Worm (Caenorhabditis elegans): ENCODE measurements around the gene Y54G11A.7.
A peak's percentile ranks its signal among the peaks of the same experiment; 100 is the strongest.

Y54G11A.7 gene

ce11 chrII:14247748-14248502 is 49.2 kb upstream of the Y54G11A.7 start (continued):
- TF ChIP-seq dpl-1 (GFP tag; optimal IDR thresholded peaks at IDR 0.05) (peak; percentile 52), lsy-2 (tag; optimal IDR thresholded peaks at IDR 0.05) (peak in 1 of 2 experiments; percentile 20), aly-2 (tag; optimal IDR thresholded peaks at IDR 0.05) (no peak), nhr-11 (tag; optimal IDR thresholded peaks at IDR 0.05) (no peak), gei-8 (GFP tag; optimal IDR thresholded peaks at IDR 0.05) (no peak), nhr-76 (tag; optimal IDR thresholded peaks at IDR 0.05) (no peak), nhr-6 (tag; optimal IDR thresholded peaks at IDR 0.05) (no peak), ZK337.2 (GFP tag; IDR thresholded peaks at IDR 0.05) (no peak), jun-1 (tag; optimal IDR thresholded peaks at IDR 0.05) (no peak), madf-5 (GFP tag; IDR thresholded peaks at IDR 0.05) (no peak), aha-1 (tag) (peak; percentile 94), daf-12 (tag; optimal IDR thresholded peaks at IDR 0.05) (no peak), daf-8 (GFP tag; IDR thresholded peaks at IDR 0.05) (no peak), lin-1 (GFP tag; IDR thresholded peaks at IDR 0.05) (peak; percentile 35; the same call in 1 of the 2 replicates), lin-29 (GFP tag; IDR thresholded peaks at IDR 0.05) (no peak), dmd-8 (GFP tag; IDR thresholded peaks at IDR 0.05) (no peak), nhr-42 (GFP tag; IDR thresholded peaks at IDR 0.05) (peak; percentile 63; the same call in 1 of the 2 replicates), arid-1 (GFP tag; conservative IDR thresholded peaks at IDR 0.05) (no peak), zag-1 (tag; optimal IDR thresholded peaks at IDR 0.05) (no peak), F10B5.3 (tag; optimal IDR thresholded peaks at IDR 0.05) (no peak), dmd-9 (GFP tag; IDR thresholded peaks at IDR 0.05) (no peak), T26A8.4 (GFP tag; IDR thresholded peaks at IDR 0.05) (no peak), lin-38 (GFP tag; IDR thresholded peaks at IDR 0.05) (peak; percentile 22; the same call in 1 of the 2 replicates), rbr-2 (tag; optimal IDR thresholded peaks at IDR 0.05) (peak; percentile 18), D1046.2 (GFP tag; IDR thresholded peaks at IDR 0.05) (no peak), nhr-102 (tag; optimal IDR thresholded peaks at IDR 0.05) (no peak), duxl-1 (tag; optimal IDR thresholded peaks at IDR 0.05; ENCODE audit: poor library complexity) (no peak), mdl-1 (tag; optimal IDR thresholded peaks at IDR 0.05) (peak in 1 of 2 experiments; percentile 17), vab-7 (GFP tag; IDR thresholded peaks at IDR 0.05) (no peak), Y105C5A.15 (GFP tag; IDR thresholded peaks at IDR 0.05) (no peak)

- TF ChIP-seq hmg-1.1 (GFP tag; IDR thresholded peaks at IDR 0.05) (peak; percentile 88), fkh-10 (GFP tag; optimal IDR thresholded peaks at IDR 0.05) (no peak), zip-2 (tag; optimal IDR thresholded peaks at IDR 0.05) (no peak), madf-9 (GFP tag; conservative IDR thresholded peaks at IDR 0.05) (peak; percentile 45; the same call in 1 of the 2 replicates), ceh-32 (tag; optimal IDR thresholded peaks at IDR 0.05; ENCODE audit: poor library complexity) (no peak), mxl-2 (GFP tag; conservative IDR thresholded peaks at IDR 0.05) (no peak), ama-1 (optimal IDR thresholded peaks at IDR 0.05) (no peak), fos-1 (tag; optimal IDR thresholded peaks at IDR 0.05) (no peak), hlh-30 (tag; optimal IDR thresholded peaks at IDR 0.05; ENCODE audit: insufficient read depth) (peak; percentile 85), gei-8 (GFP tag; optimal IDR thresholded peaks at IDR 0.05) (no peak), unc-39 (tag; optimal IDR thresholded peaks at IDR 0.05) (no peak), mxl-3 (GFP tag; optimal IDR thresholded peaks at IDR 0.05) (peak; percentile 89), nhr-42 (GFP tag; IDR thresholded peaks at IDR 0.05) (peak; percentile 5; the same call in 1 of the 2 replicates), lin-38 (GFP tag; IDR thresholded peaks at IDR 0.05) (no peak), F10B5.3 (tag; optimal IDR thresholded peaks at IDR 0.05) (no peak), nhr-10 (tag; optimal IDR thresholded peaks at IDR 0.05) (no peak), daf-12 (tag; optimal IDR thresholded peaks at IDR 0.05) (no peak), madf-5 (GFP tag; IDR thresholded peaks at IDR 0.05) (no peak), nhr-25 (tag; optimal IDR thresholded peaks at IDR 0.05; ENCODE audit: borderline replicate concordance, insufficient read depth) (peak; percentile 15), lin-1 (GFP tag; IDR thresholded peaks at IDR 0.05) (no peak), cey-2 (tag; optimal IDR thresholded peaks at IDR 0.05; ENCODE audit: borderline replicate concordance, insufficient read depth) (no peak), rbr-2 (tag; optimal IDR thresholded peaks at IDR 0.05) (peak; percentile 64), nhr-237 (tag; optimal IDR thresholded peaks at IDR 0.05) (no peak), attf-4 (tag; optimal IDR thresholded peaks at IDR 0.05) (no peak), ceh-20 (GFP tag; IDR thresholded peaks at IDR 0.05) (no peak), D1046.2 (GFP tag; IDR thresholded peaks at IDR 0.05) (no peak), T26A8.4 (GFP tag; IDR thresholded peaks at IDR 0.05) (no peak), mdl-1 (tag; optimal IDR thresholded peaks at IDR 0.05) (peak; percentile 7 to 89), dmd-6 (GFP tag; IDR thresholded peaks at IDR 0.05) (peak; percentile 44), jun-1 (tag; optimal IDR thresholded peaks at IDR 0.05) (no peak)
Measured at ce11 chrII:14249489-14249888, 47.6 kb upstream of the Y54G11A.7 start.
